Fruit fly (Drosophila melanogaster): ENCODE data around the gene kst.

DNA sequence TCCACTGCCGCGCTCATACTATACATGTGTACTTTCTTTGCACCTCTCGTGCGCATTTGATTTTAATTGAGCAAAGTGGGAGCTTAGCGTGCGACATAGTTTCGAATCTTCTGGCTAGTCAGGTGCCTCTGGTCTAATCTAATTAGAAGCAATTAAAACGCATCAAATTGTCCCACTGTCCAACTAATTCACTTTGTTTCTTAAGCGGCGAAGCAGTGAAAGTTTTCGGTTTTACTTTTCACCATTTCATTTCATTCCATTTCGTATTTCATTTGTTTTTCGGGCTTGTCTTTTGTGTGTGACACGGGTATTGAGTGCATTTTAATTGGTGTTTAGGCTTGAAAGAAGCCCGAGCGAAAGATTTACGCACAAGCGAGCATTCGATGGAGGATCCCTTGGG lies 15.9 kb downstream of the kst start:
- TF ChIP-seq emc (GFP tag; optimal IDR thresholded peaks at IDR 0.05): no peak
- no peak for TF ChIP-seq gcm (GFP tag; optimal IDR thresholded peaks at IDR 0.05)
- no peak for TF ChIP-seq Dfd (GFP tag; optimal IDR thresholded peaks at IDR 0.05)
- TF ChIP-seq ara (GFP tag; IDR thresholded peaks at IDR 0.05): no peak
